Worm (Caenorhabditis elegans) whole organism, L1 larva: Measurements from ENCODE around the gene F48E8.2.
A peak's percentile ranks its signal among the peaks of the same experiment; 100 is the strongest.

Source experiments
- C04F5.9 ChIP-seq: sonication (generic microtip); optimal IDR thresholded peaks from 2 replicates; lab custom pipeline; 2016; ENCODE audit warnings: missing genetic modification characterization, missing compliant biosample characterization
- C16A3.4 ChIP-seq: fragments of 150-350 bp; optimal IDR thresholded peaks from 2 replicates; lab custom pipeline; 2014; ENCODE audit warnings: missing biosample characterization, missing genetic modification characterization
- Y116A8C.19 ChIP-seq: sonication (generic microtip); optimal IDR thresholded peaks from 2 replicates; lab custom pipeline; 2016; ENCODE audit warnings: missing compliant biosample characterization, missing genetic modification characterization, borderline replicate concordance
- aha-1 ChIP-seq: fragments of 150-350 bp; optimal IDR thresholded peaks from 2 replicates; lab custom pipeline; 2014; ENCODE audit warnings: missing biosample characterization, missing genetic modification characterization
- alr-1 ChIP-seq: fragments of 200-800 bp; sonication (Bioruptor generic); optimal IDR thresholded peaks from 2 replicates; lab custom pipeline; 2018; ENCODE audit warnings: borderline replicate concordance, mild to moderate bottlenecking, missing genetic modification characterization, missing compliant biosample characterization
- aly-2 ChIP-seq: fragments of 150-350 bp; optimal IDR thresholded peaks from 2 replicates; lab custom pipeline; 2014; ENCODE audit warnings: missing biosample characterization, missing genetic modification characterization
- blmp-1 ChIP-seq: fragments of 150-350 bp; optimal IDR thresholded peaks from 2 replicates; lab custom pipeline; 2014; ENCODE audit warnings: missing biosample characterization, missing genetic modification characterization
- ceh-8 ChIP-seq: fragments of 200-800 bp; sonication (Bioruptor generic); optimal IDR thresholded peaks from 2 replicates; lab custom pipeline; 2018; ENCODE audit warnings: mild to moderate bottlenecking, missing genetic modification characterization, moderate library complexity, missing compliant biosample characterization
- ceh-90 ChIP-seq: sonication (generic microtip); optimal IDR thresholded peaks from 2 replicates; lab custom pipeline; 2016; ENCODE audit warnings: missing genetic modification characterization, missing compliant biosample characterization
- dpl-1 ChIP-seq, 3 experiments: fragments of 150-350 bp in 2 of 3; sonication (generic microtip) in 1 of 3; optimal IDR thresholded peaks; 2 replicates each; lab custom pipeline; 2014 to 2017; ENCODE audit warnings: missing biosample characterization in 3 of 3, missing genetic modification characterization in 3 of 3, missing genetic modification reagents in 3 of 3
- efl-1 ChIP-seq, 4 experiments: fragments of 150-350 bp; optimal IDR thresholded peaks in 3 of 4; peaks in 1 of 4; 1 replicate in 1 of 4; 2 replicates in 3 of 4; lab custom pipeline; 2014; ENCODE audit warnings: missing biosample characterization in 2 of 4, missing genetic modification characterization in 2 of 4, missing genetic modification reagents in 2 of 4
- hlh-4 ChIP-seq: sonication (generic microtip); optimal IDR thresholded peaks from 2 replicates; lab custom pipeline; 2016; ENCODE audit warnings: mild to moderate bottlenecking, missing genetic modification characterization, missing compliant biosample characterization
- lin-13 ChIP-seq: fragments of 150-350 bp; optimal IDR thresholded peaks from 2 replicates; lab custom pipeline; 2014; ENCODE audit warnings: missing biosample characterization, missing genetic modification reagents, missing genetic modification characterization
- lin-15B ChIP-seq: fragments of 150-350 bp; sonication (generic microtip); optimal IDR thresholded peaks from 3 replicates; lab custom pipeline; 2014; ENCODE audit warnings: missing biosample characterization, missing genetic modification characterization
- lin-35 ChIP-seq, 2 experiments: fragments of 150-350 bp; optimal IDR thresholded peaks; 2 replicates each; lab custom pipeline; 2014; ENCODE audit warnings: missing biosample characterization in 2 of 2, missing genetic modification characterization in 2 of 2, missing genetic modification reagents in 2 of 2
- lir-3 ChIP-seq: sonication (generic microtip); optimal IDR thresholded peaks from 2 replicates; lab custom pipeline; 2016; ENCODE audit warnings: mild to moderate bottlenecking, missing genetic modification characterization, moderate library complexity, missing compliant biosample characterization; ENCODE audit not compliant: poor library complexity
- lsy-2 ChIP-seq, 2 experiments: fragments of 150-350 bp; optimal IDR thresholded peaks; 2 replicates each; lab custom pipeline; 2014; ENCODE audit warnings: missing biosample characterization in 2 of 2, missing genetic modification characterization in 2 of 2
- nhr-11 ChIP-seq: fragments of 150-350 bp; optimal IDR thresholded peaks from 2 replicates; lab custom pipeline; 2014; ENCODE audit warnings: missing biosample characterization, missing genetic modification characterization
- nhr-85 ChIP-seq: sonication (generic microtip); peaks from one replicate; lab custom pipeline; 2016; ENCODE audit warnings: missing genetic modification characterization, inconsistent platforms, missing compliant biosample characterization
- pqm-1 ChIP-seq: sonication (generic microtip); optimal IDR thresholded peaks from 3 replicates; lab custom pipeline; 2017; ENCODE audit warnings: missing biosample characterization, missing genetic modification characterization
- snu-23 ChIP-seq: sonication (generic microtip); optimal IDR thresholded peaks from 2 replicates; lab custom pipeline; 2016; ENCODE audit warnings: missing genetic modification characterization, missing compliant biosample characterization
- sup-37 ChIP-seq: fragments of 200-800 bp; sonication (Bioruptor generic); optimal IDR thresholded peaks from 2 replicates; lab custom pipeline; 2018; ENCODE audit warnings: mild to moderate bottlenecking, missing genetic modification characterization, missing compliant biosample characterization
- swsn-7 ChIP-seq: sonication (generic microtip); optimal IDR thresholded peaks from 2 replicates; lab custom pipeline; 2016; ENCODE audit warnings: missing genetic modification characterization, missing compliant biosample characterization
- unc-98 ChIP-seq: fragments of 200-800 bp; sonication (Bioruptor generic); IDR thresholded peaks from 2 replicates; pipeline ENCODE4 v1.3.6; 2022; ENCODE audit warnings: missing genetic modification characterization, missing compliant biosample characterization
- vab-15 ChIP-seq: sonication (generic microtip); optimal IDR thresholded peaks from 2 replicates; lab custom pipeline; 2017; ENCODE audit warnings: missing genotype, mild to moderate bottlenecking, missing genetic modification characterization, missing compliant biosample characterization

Gene F48E8.2

DNA sequence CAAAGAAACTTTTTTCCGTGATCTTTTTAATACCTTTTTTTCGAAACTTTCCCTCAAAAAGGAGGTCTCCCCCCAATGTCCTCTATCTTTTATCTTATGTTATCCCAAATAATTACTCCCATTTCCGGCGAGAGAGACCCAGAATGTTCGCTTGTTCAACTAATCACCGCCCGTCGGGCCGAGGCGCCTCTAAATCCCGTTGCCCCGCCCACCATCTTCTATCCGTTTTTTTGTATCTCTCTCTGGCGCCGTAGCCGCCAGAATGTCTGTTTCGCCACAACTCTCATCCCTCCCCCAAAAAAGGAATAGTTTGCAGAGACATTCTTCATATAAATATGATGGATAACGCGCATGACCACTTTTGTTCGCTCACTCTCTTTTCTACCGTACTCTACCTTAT is 8.5 kb downstream of the F48E8.2 start (continued):
- TF ChIP-seq snu-23 (GFP tag; lab: Kevin White, UChicago) (peak; percentile 51), lin-13 (no peak), swsn-7 (no peak)

ce11 chrIII:5474176-5474575 is 10.0 kb downstream of the F48E8.2 start, which contains the start of gene lon-1:
lon-1 (plus strand) TSS chrIII:5474476.
- peak; percentile 34 for TF ChIP-seq blmp-1
- TF ChIP-seq hlh-4 (tag; lab: Kevin White, UChicago), result no peak
- TF ChIP-seq, all 84 proteins: peak for 1

ce11 chrIII:5478011-5478410 is 13.8 kb downstream of the F48E8.2 start, which contains the start of gene R02F2.10:
R02F2.10 (plus strand) TSS chrIII:5478311.
- TF ChIP-seq ceh-8 (GFP tag; lab: Kevin White, UChicago) (no peak), pqm-1 (tag; lab: Kevin White, UChicago) (no peak), Y116A8C.19 (tag; lab: Kevin White, UChicago) (no peak), lir-3 (tag; lab: Kevin White, UChicago) (no peak), sup-37 (GFP tag; lab: Kevin White, UChicago) (no peak), unc-98 (GFP tag; lab: Robert Waterston, UW) (no peak), lin-15B (tag; lab: Kevin White, UChicago) (no peak), lin-35 (GFP tag; optimal IDR thresholded peaks at IDR 0.05; lab: Kevin White, UChicago) (no peak)

ce11 chrIII:5478824-5479368 is 14.7 kb downstream of the F48E8.2 start, which contains the start of the genes R02F2.6 and R02F2.5:
R02F2.6 (minus strand) TSS chrIII:5478924.
R02F2.5 (plus strand) TSS chrIII:5479318.
- TF ChIP-seq lin-15B (tag; lab: Kevin White, UChicago), result no peak
- TF ChIP-seq aha-1 (tag; lab: Kevin White, UChicago), result no peak
- TF ChIP-seq C04F5.9 (tag; lab: Kevin White, UChicago), result no peak

DNA sequence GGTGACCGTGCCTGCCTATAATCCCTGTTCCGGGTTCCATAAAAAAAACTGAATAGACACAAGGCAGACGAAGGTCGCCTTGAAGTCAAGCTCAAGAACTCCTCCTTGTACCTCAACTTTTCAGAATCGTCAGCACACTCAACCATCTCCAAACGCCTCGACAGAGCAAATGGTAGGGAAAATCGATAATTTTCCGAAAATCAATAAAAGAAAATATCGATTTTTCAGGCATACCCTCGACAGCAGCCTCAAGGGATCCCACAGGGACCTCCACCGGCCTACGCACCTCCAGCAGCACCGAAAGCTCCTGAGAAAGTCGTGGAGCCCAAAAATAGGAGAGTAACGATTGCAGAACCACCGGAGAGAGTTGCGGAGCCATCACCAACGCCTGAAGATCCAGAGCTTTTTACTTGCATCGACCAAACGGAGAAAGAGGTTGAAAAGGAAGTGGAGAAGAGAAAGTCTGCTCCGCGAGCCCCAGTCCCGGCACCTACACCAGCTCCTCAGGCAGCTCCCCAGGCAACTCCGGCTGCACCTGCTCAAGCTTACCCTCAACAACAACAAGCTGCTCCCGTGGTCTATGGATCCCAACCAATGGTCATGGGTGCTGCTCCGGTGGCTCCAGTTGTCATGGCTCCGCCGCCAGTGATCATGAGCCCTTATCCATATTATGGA is 15.5 kb downstream of the F48E8.2 start:
- TF ChIP-seq nhr-11 (tag; lab: Kevin White, UChicago), result no peak
- no peak for TF ChIP-seq lir-3 (tag; lab: Kevin White, UChicago)
- no peak for TF ChIP-seq swsn-7
- TF ChIP-seq efl-1 (optimal IDR thresholded peaks at IDR 0.05; lab: Kevin White, UChicago), result no peak
- TF ChIP-seq efl-1 (GFP tag; optimal IDR thresholded peaks at IDR 0.05 in 1 of 2; lab: Kevin White, UChicago), result peak in 1 of 2 experiments; percentile 83
- no peak for TF ChIP-seq unc-98 (GFP tag; lab: Robert Waterston, UW)
- TF ChIP-seq dpl-1 (GFP tag; optimal IDR thresholded peaks at IDR 0.05; lab: Kevin White, UChicago), result no peak
- no peak for TF ChIP-seq ceh-90 (tag; lab: Kevin White, UChicago)
- no peak for TF ChIP-seq alr-1 (tag; lab: Kevin White, UChicago)

- TF ChIP-seq C16A3.4 (tag; lab: Kevin White, UChicago) (peak; percentile 21), dpl-1 (GFP tag; optimal IDR thresholded peaks at IDR 0.05; lab: Kevin White, UChicago) (peak; percentile 70 to 89 (median 86)), nhr-85 (tag; lab: Kevin White, UChicago) (no peak), blmp-1 (peak; percentile 36), lin-35 (GFP tag; optimal IDR thresholded peaks at IDR 0.05; lab: Kevin White, UChicago) (peak; percentile 73 to 94), snu-23 (GFP tag; lab: Kevin White, UChicago) (no peak), efl-1 (optimal IDR thresholded peaks at IDR 0.05; lab: Kevin White, UChicago) (peak in 1 of 2 experiments; percentile 83), efl-1 (GFP tag; optimal IDR thresholded peaks at IDR 0.05 in 1 of 2; lab: Kevin White, UChicago) (peak; percentile 87 to 99), vab-15 (tag; lab: Kevin White, UChicago) (no peak), lsy-2 (tag; optimal IDR thresholded peaks at IDR 0.05; lab: Kevin White, UChicago) (peak in 1 of 2 experiments; percentile 60), aly-2 (tag; lab: Kevin White, UChicago) (no peak)
Measured at ce11 chrIII:5483738-5484315, 19.6 kb downstream of the F48E8.2 start, which contains the start of the genes R02F2.7 and R02F2.4. R02F2.7 (minus strand) TSS chrIII:5483773. R02F2.4 (plus strand) TSS chrIII:5484289.
